Worm (Caenorhabditis elegans) whole organism, early embryonic: ENCODE data around the gene pmk-3.

ENCODE experiments used
- aly-1 ChIP-seq: sonication (generic microtip); optimal IDR thresholded peaks from 2 replicates; lab custom pipeline; 2016; ENCODE audit warnings: missing genetic modification characterization, missing compliant biosample characterization
- ama-1 ChIP-seq: fragments of 150-350 bp; optimal IDR thresholded peaks from 2 replicates; lab custom pipeline; 2014
- ceh-13 ChIP-seq: fragments of 200-800 bp; sonication (Bioruptor generic); optimal IDR thresholded peaks from 2 replicates; lab custom pipeline; 2018; ENCODE audit warnings: mild to moderate bottlenecking, missing genetic modification characterization, missing compliant biosample characterization
- ceh-36 ChIP-seq: sonication (generic microtip); optimal IDR thresholded peaks from 2 replicates; lab custom pipeline; 2016; ENCODE audit warnings: missing genetic modification characterization, inconsistent platforms, missing compliant biosample characterization
- ets-7 ChIP-seq: sonication (generic microtip); optimal IDR thresholded peaks from 2 replicates; lab custom pipeline; 2016; ENCODE audit warnings: missing genotype, missing genetic modification characterization, missing compliant biosample characterization
- flt-1 ChIP-seq: fragments of 200-800 bp; sonication (Bioruptor generic); IDR thresholded peaks from 2 replicates; pipeline ENCODE4 v1.3.6; 2022; ENCODE audit warnings: missing genetic modification characterization, missing compliant biosample characterization
- sea-1 ChIP-seq: fragments of 200-800 bp; sonication (Bioruptor generic); conservative IDR thresholded peaks from 2 replicates; pipeline ENCODE4 v1.3.6; 2022; ENCODE audit warnings: missing genetic modification characterization, missing compliant biosample characterization
- tbx-37 ChIP-seq: fragments of 200-800 bp; sonication (Bioruptor generic); conservative IDR thresholded peaks from 2 replicates; pipeline ENCODE4 v1.3.6; 2022; ENCODE audit warnings: missing genetic modification reagents, missing genetic modification characterization, missing compliant biosample characterization

DNA sequence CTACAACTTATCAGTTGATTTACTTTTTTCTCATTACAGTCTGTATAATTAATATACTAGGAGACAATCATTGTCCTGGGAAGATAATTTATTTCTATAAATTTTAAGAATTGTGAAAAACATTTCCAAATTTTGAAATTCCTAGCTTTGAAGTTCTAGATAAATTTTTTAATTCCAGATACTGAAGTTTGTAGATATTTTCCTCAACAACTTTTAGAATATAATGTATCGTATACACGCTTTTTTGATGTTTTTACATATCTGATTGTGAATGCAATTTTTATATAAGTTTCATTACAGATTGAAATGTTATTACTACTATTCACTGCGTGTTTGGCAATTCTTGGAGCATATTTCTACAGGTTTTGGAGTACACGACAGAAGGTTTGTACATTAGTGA, 13.1 kb downstream of the pmk-3 start, which contains the start of gene faah-2:
- TF ChIP-seq tbx-37: no peak
- TF ChIP-seq ama-1 (lab: Kevin White, UChicago): no peak
- no peak for TF ChIP-seq ceh-13
- TF ChIP-seq ceh-36: no peak
- no peak for TF ChIP-seq aly-1 (tag; lab: Kevin White, UChicago)
- no peak for TF ChIP-seq flt-1 (GFP tag; lab: Robert Waterston, UW)
- no peak for TF ChIP-seq sea-1 (GFP tag; lab: Robert Waterston, UW)
- TF ChIP-seq ets-7: no peak
